Worm (Caenorhabditis elegans) whole organism, L4 larva: ENCODE data around the gene qdpr-1.

Source experiments
- lin-15B ChIP-seq: fragments of 150-350 bp; sonication (generic microtip); optimal IDR thresholded peaks from 3 replicates; lab custom pipeline; 2014; ENCODE audit warnings: missing biosample characterization, missing genetic modification characterization
- snpc-4 ChIP-seq: fragments of 150-350 bp; optimal IDR thresholded peaks from 2 replicates; lab custom pipeline; 2014; ENCODE audit warnings: missing biosample characterization, missing genetic modification characterization

- TF ChIP-seq lin-15B (tag; lab: Kevin White, UChicago): no peak
- TF ChIP-seq snpc-4 (tag; lab: Kevin White, UChicago): no peak
Measured at ce11 chrIII:13435570-13435969, 41.9 kb downstream of the qdpr-1 start, which contains the start of gene F45G2.8.
